Worm (Caenorhabditis elegans) whole organism, L2 larva: ENCODE data around the gene M88.3.

Experiments used
- C34F6.9 ChIP-seq: fragments of 150-350 bp; optimal IDR thresholded peaks from 2 replicates; lab custom pipeline; 2014; ENCODE audit warnings: missing biosample characterization, missing genetic modification characterization
- F13H6.1 ChIP-seq: sonication (generic microtip); optimal IDR thresholded peaks from 2 replicates; lab custom pipeline; 2016; ENCODE audit warnings: missing genetic modification characterization, missing compliant biosample characterization
- Y55F3AM.14 ChIP-seq: fragments of 200-800 bp; sonication (Bioruptor generic); optimal IDR thresholded peaks from 2 replicates; lab custom pipeline; 2018; ENCODE audit warnings: mild to moderate bottlenecking, missing genetic modification characterization, missing compliant biosample characterization
- ZK546.5 ChIP-seq: sonication (generic microtip); optimal IDR thresholded peaks from 2 replicates; lab custom pipeline; 2017; ENCODE audit warnings: missing biosample characterization, missing genetic modification characterization
- aly-2 ChIP-seq: fragments of 150-350 bp; optimal IDR thresholded peaks from 2 replicates; lab custom pipeline; 2014; ENCODE audit warnings: missing biosample characterization, missing genetic modification characterization
- ama-1 ChIP-seq: fragments of 150-350 bp; optimal IDR thresholded peaks from 2 replicates; lab custom pipeline; 2018; ENCODE audit warnings: inconsistent platforms
- blmp-1 ChIP-seq: sonication (generic microtip); optimal IDR thresholded peaks from 2 replicates; lab custom pipeline; 2017; ENCODE audit warnings: missing genetic modification characterization, mild to moderate bottlenecking, missing compliant biosample characterization, antibody characterized with exemption, moderate library complexity; ENCODE audit not compliant: insufficient read depth
- ceh-16 ChIP-seq: fragments of 150-350 bp; optimal IDR thresholded peaks from 2 replicates; lab custom pipeline; 2014; ENCODE audit warnings: missing biosample characterization, missing genetic modification characterization
- ceh-82 ChIP-seq: fragments of 150-350 bp; optimal IDR thresholded peaks from 2 replicates; lab custom pipeline; 2014; ENCODE audit warnings: missing biosample characterization, missing genetic modification characterization
- crh-2 ChIP-seq: sonication (generic microtip); optimal IDR thresholded peaks from 2 replicates; lab custom pipeline; 2017; ENCODE audit warnings: missing biosample characterization, missing genetic modification characterization
- dmd-4 ChIP-seq: sonication (generic microtip); optimal IDR thresholded peaks from 2 replicates; lab custom pipeline; 2017; ENCODE audit warnings: missing biosample characterization, missing genetic modification characterization
- egl-27 ChIP-seq: sonication (generic microtip); optimal IDR thresholded peaks from 3 replicates; lab custom pipeline; 2017; ENCODE audit warnings: missing biosample characterization, missing genetic modification reagents, missing genetic modification characterization
- elt-1 ChIP-seq: fragments of 150-350 bp; optimal IDR thresholded peaks from 2 replicates; lab custom pipeline; 2014; ENCODE audit warnings: missing biosample characterization, missing genetic modification characterization
- elt-3 ChIP-seq: sonication (generic microtip); optimal IDR thresholded peaks from 2 replicates; lab custom pipeline; 2017; ENCODE audit warnings: missing biosample characterization, missing genetic modification characterization
- fos-1 ChIP-seq: fragments of 150-350 bp; optimal IDR thresholded peaks from 2 replicates; lab custom pipeline; 2014; ENCODE audit warnings: missing biosample characterization, missing genetic modification characterization
- gmeb-1 ChIP-seq: fragments of 150-350 bp; optimal IDR thresholded peaks from 2 replicates; lab custom pipeline; 2014; ENCODE audit warnings: missing biosample characterization, missing genetic modification characterization
- lin-11 ChIP-seq: fragments of 150-350 bp; sonication (generic microtip); optimal IDR thresholded peaks from 2 replicates; lab custom pipeline; 2014; ENCODE audit warnings: missing biosample characterization, missing genetic modification characterization, inconsistent platforms, mixed read lengths
- lin-13 ChIP-seq: fragments of 150-350 bp; optimal IDR thresholded peaks from 2 replicates; lab custom pipeline; 2014; ENCODE audit warnings: missing biosample characterization, missing genetic modification reagents, missing genetic modification characterization
- lsy-2 ChIP-seq, 2 experiments: fragments of 150-350 bp in 1 of 2; sonication (generic microtip) in 1 of 2; optimal IDR thresholded peaks; 2 replicates each; lab custom pipeline; 2014 to 2017; ENCODE audit warnings: missing biosample characterization in 2 of 2, missing genetic modification characterization in 2 of 2
- mab-5 ChIP-seq: fragments of 150-350 bp; optimal IDR thresholded peaks from 2 replicates; lab custom pipeline; 2014; ENCODE audit warnings: missing biosample characterization, missing genetic modification characterization
- mbf-1 ChIP-seq: sonication (generic microtip); optimal IDR thresholded peaks from 2 replicates; lab custom pipeline; 2017; ENCODE audit warnings: missing biosample characterization, missing genetic modification characterization
- mdl-1 ChIP-seq, 2 experiments: fragments of 150-350 bp in 1 of 2; sonication (generic microtip) in 1 of 2; optimal IDR thresholded peaks; 2 replicates each; lab custom pipeline; 2017; ENCODE audit warnings: missing biosample characterization in 2 of 2, missing genetic modification characterization in 2 of 2
- nhr-11 ChIP-seq: fragments of 150-350 bp; optimal IDR thresholded peaks from 2 replicates; lab custom pipeline; 2014; ENCODE audit warnings: missing biosample characterization, missing genetic modification characterization
- nhr-129 ChIP-seq: fragments of 150-350 bp; optimal IDR thresholded peaks from 2 replicates; lab custom pipeline; 2014; ENCODE audit warnings: missing biosample characterization, missing genetic modification characterization
- nhr-21 ChIP-seq: fragments of 150-350 bp; optimal IDR thresholded peaks from 2 replicates; lab custom pipeline; 2014; ENCODE audit warnings: missing biosample characterization, missing genetic modification characterization
- nhr-237 ChIP-seq: fragments of 150-350 bp; optimal IDR thresholded peaks from 2 replicates; lab custom pipeline; 2014; ENCODE audit warnings: missing biosample characterization, missing genetic modification characterization
- nhr-25 ChIP-seq: fragments of 150-350 bp; sonication (generic microtip); optimal IDR thresholded peaks from 3 replicates; lab custom pipeline; 2014; ENCODE audit warnings: missing biosample characterization, missing genetic modification characterization
- nhr-6 ChIP-seq: fragments of 150-350 bp; optimal IDR thresholded peaks from 2 replicates; lab custom pipeline; 2014; ENCODE audit warnings: missing biosample characterization, missing genetic modification characterization
- nhr-77 ChIP-seq: fragments of 150-350 bp; optimal IDR thresholded peaks from 2 replicates; lab custom pipeline; 2014; ENCODE audit warnings: missing biosample characterization, missing genetic modification characterization
- peb-1 ChIP-seq: fragments of 150-350 bp; optimal IDR thresholded peaks from 2 replicates; lab custom pipeline; 2014; ENCODE audit warnings: missing biosample characterization, missing genetic modification characterization
- sem-4 ChIP-seq: fragments of 150-350 bp; optimal IDR thresholded peaks from 2 replicates; lab custom pipeline; 2014; ENCODE audit warnings: missing biosample characterization, missing genetic modification reagents, missing genetic modification characterization
- skn-1 ChIP-seq: sonication (generic microtip); optimal IDR thresholded peaks from 2 replicates; lab custom pipeline; 2017; ENCODE audit warnings: missing biosample characterization, missing genetic modification characterization
- sma-3 ChIP-seq: sonication (generic microtip); optimal IDR thresholded peaks from 2 replicates; lab custom pipeline; 2016; ENCODE audit warnings: missing genetic modification reagents, missing genetic modification characterization, missing compliant biosample characterization
- sma-9 ChIP-seq, 2 experiments: fragments of 150-350 bp in 1 of 2; sonication (generic microtip) in 1 of 2; optimal IDR thresholded peaks; 2 replicates each; lab custom pipeline; 2014 to 2016; ENCODE audit warnings: missing genetic modification characterization in 2 of 2, mild to moderate bottlenecking in 1 of 2, missing biosample characterization in 1 of 2, missing compliant biosample characterization in 1 of 2, missing genetic modification reagents in 1 of 2, moderate library complexity in 1 of 2
- snpc-4 ChIP-seq: fragments of 150-350 bp; optimal IDR thresholded peaks from 2 replicates; lab custom pipeline; 2014; ENCODE audit warnings: missing biosample characterization, missing genetic modification characterization
- unc-39 ChIP-seq: fragments of 150-350 bp; optimal IDR thresholded peaks from 2 replicates; lab custom pipeline; 2014; ENCODE audit warnings: missing biosample characterization, missing genetic modification characterization
- unc-55 ChIP-seq: fragments of 150-350 bp; sonication (generic microtip); optimal IDR thresholded peaks from 3 replicates; lab custom pipeline; 2014; ENCODE audit warnings: missing biosample characterization, missing genetic modification reagents, missing genetic modification characterization
- unc-62 ChIP-seq: fragments of 150-350 bp; optimal IDR thresholded peaks from 2 replicates; lab custom pipeline; 2014; ENCODE audit warnings: missing biosample characterization, missing genetic modification reagents, missing genetic modification characterization
- zag-1 ChIP-seq: fragments of 150-350 bp; optimal IDR thresholded peaks from 2 replicates; lab custom pipeline; 2014; ENCODE audit warnings: missing biosample characterization, missing genetic modification characterization
- ztf-1 ChIP-seq: fragments of 200-800 bp; sonication (Bioruptor generic); conservative IDR thresholded peaks from 2 replicates; pipeline ENCODE4 v1.3.6; 2022; ENCODE audit warnings: missing genetic modification characterization, missing compliant biosample characterization
- ztf-11 ChIP-seq: sonication (generic microtip); optimal IDR thresholded peaks from 2 replicates; lab custom pipeline; 2017; ENCODE audit warnings: missing biosample characterization, missing genetic modification characterization
- ztf-4 ChIP-seq: fragments of 150-350 bp; optimal IDR thresholded peaks from 2 replicates; lab custom pipeline; 2014; ENCODE audit warnings: missing biosample characterization, missing genetic modification characterization

The M88.3 gene

ce11 chrIII:4560393-4560890, 15.6 kb upstream of the M88.3 start:
- TF ChIP-seq sma-9 (GFP tag; optimal IDR thresholded peaks at IDR 0.05; lab: Kevin White, UChicago) (peak; percentile 83), sma-9 (tag; optimal IDR thresholded peaks at IDR 0.05; lab: Kevin White, UChicago) (no peak), snpc-4 (no peak), mbf-1 (tag; lab: Kevin White, UChicago) (no peak), unc-55 (GFP tag; lab: Kevin White, UChicago) (peak; percentile 69), crh-2 (tag; lab: Kevin White, UChicago) (peak; percentile 59), zag-1 (tag; lab: Kevin White, UChicago) (peak; percentile 12), mab-5 (peak; percentile 75), fos-1 (tag; lab: Kevin White, UChicago) (peak; percentile 82), elt-3 (tag; lab: Kevin White, UChicago) (no peak), unc-62 (peak; percentile 54), lin-13 (peak; percentile 40), gmeb-1 (tag; lab: Kevin White, UChicago) (peak; percentile 59), peb-1 (tag; lab: Kevin White, UChicago) (peak; percentile 45), F13H6.1 (tag; lab: Kevin White, UChicago) (peak; percentile 86), Y55F3AM.14 (GFP tag; lab: Kevin White, UChicago) (peak; percentile 72), dmd-4 (no peak), lin-11 (tag; lab: Kevin White, UChicago) (peak; percentile 72), aly-2 (tag; lab: Kevin White, UChicago) (no peak), nhr-25 (peak; percentile 84), unc-39 (tag; lab: Kevin White, UChicago) (no peak), elt-1 (tag; lab: Kevin White, UChicago) (no peak), nhr-21 (peak; percentile 80), egl-27 (tag; lab: Kevin White, UChicago) (peak; percentile 34), mdl-1 (tag; optimal IDR thresholded peaks at IDR 0.05; lab: Kevin White, UChicago) (peak; percentile 51 to 58), lsy-2 (tag; optimal IDR thresholded peaks at IDR 0.05; lab: Kevin White, UChicago) (peak; percentile 64 to 82), ztf-1 (GFP tag; lab: Robert Waterston, UW) (no peak), nhr-129 (tag; lab: Kevin White, UChicago) (peak; percentile 64), ztf-11 (tag; lab: Kevin White, UChicago) (no peak), nhr-6 (peak; percentile 45), sem-4 (tag; lab: Kevin White, UChicago) (peak; percentile 38), ceh-82 (tag; lab: Kevin White, UChicago) (no peak), sma-3 (GFP tag; lab: Kevin White, UChicago) (peak; percentile 77), ztf-4 (tag; lab: Kevin White, UChicago) (peak; percentile 53), C34F6.9 (tag; lab: Kevin White, UChicago) (peak; percentile 80), ama-1 (lab: Kevin White, UChicago) (peak; percentile 66), ceh-16 (peak; percentile 37)

DNA sequence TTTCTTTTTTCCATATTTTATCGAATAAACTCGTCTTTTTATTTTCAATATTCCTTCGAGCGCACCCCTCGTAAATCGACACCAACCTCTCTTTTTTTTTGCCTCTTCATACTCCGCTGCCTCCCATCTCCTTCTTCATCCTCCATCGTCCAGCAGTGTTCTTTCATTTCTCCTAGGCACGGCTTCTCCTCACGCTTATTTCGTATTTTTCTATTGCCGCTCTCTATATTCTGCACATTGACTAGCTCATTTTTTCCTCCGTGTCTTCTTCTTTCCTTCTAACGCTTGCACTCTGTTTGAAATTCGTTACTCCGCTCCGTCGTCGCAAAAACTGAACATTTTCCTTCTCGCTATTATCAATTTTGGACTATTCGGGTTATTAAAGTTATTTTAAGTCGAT, 10.5 kb upstream of the M88.3 start:
- TF ChIP-seq lsy-2 (tag; optimal IDR thresholded peaks at IDR 0.05; lab: Kevin White, UChicago): peak in 1 of 2 experiments; percentile 30
- peak; percentile 14 for TF ChIP-seq F13H6.1 (tag; lab: Kevin White, UChicago)
- peak; percentile 45 for TF ChIP-seq C34F6.9 (tag; lab: Kevin White, UChicago)
- peak; percentile 61 for TF ChIP-seq unc-55 (GFP tag; lab: Kevin White, UChicago)
- no peak for TF ChIP-seq blmp-1 (tag; lab: Kevin White, UChicago)

ce11 chrIII:4553316-4553715, 8.5 kb upstream of the M88.3 start, which contains the start of gene imph-1:
imph-1 (plus strand) TSS chrIII:4553616.
- no peak for TF ChIP-seq mdl-1 (tag; optimal IDR thresholded peaks at IDR 0.05; lab: Kevin White, UChicago)
- no peak for TF ChIP-seq nhr-6
- no peak for TF ChIP-seq elt-3 (tag; lab: Kevin White, UChicago)
- no peak for TF ChIP-seq ceh-82 (tag; lab: Kevin White, UChicago)
- no peak for TF ChIP-seq nhr-25
- no peak for TF ChIP-seq nhr-129 (tag; lab: Kevin White, UChicago)
- TF ChIP-seq aly-2 (tag; lab: Kevin White, UChicago): no peak
- TF ChIP-seq nhr-237: no peak
- TF ChIP-seq unc-39 (tag; lab: Kevin White, UChicago): no peak
- TF ChIP-seq sem-4 (tag; lab: Kevin White, UChicago): no peak
- no peak for TF ChIP-seq nhr-77 (tag; lab: Kevin White, UChicago)
- TF ChIP-seq skn-1: no peak
- no peak for TF ChIP-seq F13H6.1 (tag; lab: Kevin White, UChicago)
- TF ChIP-seq lin-13: no peak
- TF ChIP-seq fos-1 (tag; lab: Kevin White, UChicago): no peak
- no peak for TF ChIP-seq ZK546.5 (tag; lab: Kevin White, UChicago)
- no peak for TF ChIP-seq ama-1 (lab: Kevin White, UChicago)
- TF ChIP-seq nhr-11 (tag; lab: Kevin White, UChicago): no peak
